Worm (Caenorhabditis elegans): ENCODE results near the gene C17F4.11.
"Not testable (repeated sequence)": the region's sequence is repeated elsewhere in the genome, so short reads cannot be mapped to it uniquely, and the experiment has no call there.

C17F4.11 gene

DNA sequence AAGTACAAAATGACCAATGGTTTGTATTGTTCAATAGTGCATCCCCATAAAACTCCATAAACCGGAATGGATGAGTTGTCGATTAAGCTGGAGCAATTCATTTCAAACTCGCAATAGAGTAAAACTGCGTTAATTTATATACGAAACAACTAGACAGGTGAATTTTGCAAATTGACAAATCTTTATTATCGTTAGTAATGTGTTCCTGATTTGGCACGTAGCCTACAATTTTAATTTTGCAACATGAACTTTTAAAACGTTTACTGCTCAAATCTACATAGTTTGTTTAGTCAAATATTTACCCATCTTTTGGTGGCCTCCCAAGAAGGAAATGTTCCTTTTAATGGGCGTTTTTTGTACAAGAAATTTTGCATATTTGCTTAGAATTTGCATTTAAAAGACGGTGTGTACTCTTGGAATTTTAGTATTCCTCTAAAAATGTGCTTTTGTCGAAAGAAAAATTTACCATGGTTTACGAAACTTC lies at the start of gene C17F4.11, which contains the start of gene srz-67:
Gene C17F4.11 (plus strand): TSS at position 434 of the 484 bp plus-strand sequence.
Gene srz-67 (minus strand): TSS at position 101 of the 484 bp plus-strand sequence.
- TF ChIP-seq B0310.2 (tag; optimal IDR thresholded peaks at IDR 0.05) (no peak), hnd-1 (tag; optimal IDR thresholded peaks at IDR 0.05) (no peak), F13C5.2 (tag; optimal IDR thresholded peaks at IDR 0.05) (no peak), hmbx-1 (tag; optimal IDR thresholded peaks at IDR 0.05) (no peak), hmg-4 (GFP tag; optimal IDR thresholded peaks at IDR 0.05) (no peak), aly-1 (tag; optimal IDR thresholded peaks at IDR 0.05) (no peak), sea-1 (GFP tag; conservative IDR thresholded peaks at IDR 0.05) (no peak), ets-7 (tag; optimal IDR thresholded peaks at IDR 0.05) (no peak), ceh-13 (GFP tag; optimal IDR thresholded peaks at IDR 0.05) (no peak), ceh-36 (tag; optimal IDR thresholded peaks at IDR 0.05) (no peak), scrt-1 (GFP tag; IDR thresholded peaks at IDR 0.05) (no peak), tbx-37 (GFP tag; conservative IDR thresholded peaks at IDR 0.05) (no peak), tbx-11 (GFP tag; IDR thresholded peaks at IDR 0.05) (no peak), ama-1 (optimal IDR thresholded peaks at IDR 0.05) (no peak), tra-4 (tag; optimal IDR thresholded peaks at IDR 0.05) (no peak), pes-1 (GFP tag; IDR thresholded peaks at IDR 0.05) (no peak), flt-1 (GFP tag; IDR thresholded peaks at IDR 0.05) (no peak)

ce11 chrII:3189038-3189437 lies 48.2 kb upstream of the C17F4.11 start, which contains the start of gene Y27F2A.11:
Y27F2A.11 (plus strand) TSS chrII:3189338.
- not testable (repeated sequence) for TF ChIP-seq F13C5.2 (tag; optimal IDR thresholded peaks at IDR 0.05); ceh-36 (tag; optimal IDR thresholded peaks at IDR 0.05); tbx-37 (GFP tag; conservative IDR thresholded peaks at IDR 0.05)

ce11 chrII:3191544-3191943 lies 45.7 kb upstream of the C17F4.11 start, which contains the start of gene Y27F2A.9:
Y27F2A.9 (minus strand) TSS chrII:3191644.
- not testable (repeated sequence) for TF ChIP-seq ets-7 (tag; optimal IDR thresholded peaks at IDR 0.05); tbx-37 (GFP tag; conservative IDR thresholded peaks at IDR 0.05); aly-1 (tag; optimal IDR thresholded peaks at IDR 0.05)

- no peak for TF ChIP-seq ets-7 (tag; optimal IDR thresholded peaks at IDR 0.05)
- TF ChIP-seq hnd-1 (tag; optimal IDR thresholded peaks at IDR 0.05): no peak
- TF ChIP-seq tbx-11 (GFP tag; IDR thresholded peaks at IDR 0.05): no peak
- TF ChIP-seq ama-1 (optimal IDR thresholded peaks at IDR 0.05): no peak
- TF ChIP-seq aly-1 (tag; optimal IDR thresholded peaks at IDR 0.05): no peak
- no peak for TF ChIP-seq hmg-4 (GFP tag; optimal IDR thresholded peaks at IDR 0.05)
- TF ChIP-seq scrt-1 (GFP tag; IDR thresholded peaks at IDR 0.05): no peak
- TF ChIP-seq hmbx-1 (tag; optimal IDR thresholded peaks at IDR 0.05): no peak
- no peak for TF ChIP-seq F13C5.2 (tag; optimal IDR thresholded peaks at IDR 0.05)
- TF ChIP-seq tbx-37 (GFP tag; conservative IDR thresholded peaks at IDR 0.05): no peak
- no peak for TF ChIP-seq B0310.2 (tag; optimal IDR thresholded peaks at IDR 0.05)
- no peak for TF ChIP-seq pes-1 (GFP tag; IDR thresholded peaks at IDR 0.05)
- TF ChIP-seq tra-4 (tag; optimal IDR thresholded peaks at IDR 0.05): no peak
- TF ChIP-seq ceh-13 (GFP tag; optimal IDR thresholded peaks at IDR 0.05): no peak
- TF ChIP-seq flt-1 (GFP tag; IDR thresholded peaks at IDR 0.05): no peak
- TF ChIP-seq sea-1 (GFP tag; conservative IDR thresholded peaks at IDR 0.05): no peak
- TF ChIP-seq ceh-36 (tag; optimal IDR thresholded peaks at IDR 0.05): no peak
Measured at ce11 chrII:3195739-3196138, 41.5 kb upstream of the C17F4.11 start.

DNA sequence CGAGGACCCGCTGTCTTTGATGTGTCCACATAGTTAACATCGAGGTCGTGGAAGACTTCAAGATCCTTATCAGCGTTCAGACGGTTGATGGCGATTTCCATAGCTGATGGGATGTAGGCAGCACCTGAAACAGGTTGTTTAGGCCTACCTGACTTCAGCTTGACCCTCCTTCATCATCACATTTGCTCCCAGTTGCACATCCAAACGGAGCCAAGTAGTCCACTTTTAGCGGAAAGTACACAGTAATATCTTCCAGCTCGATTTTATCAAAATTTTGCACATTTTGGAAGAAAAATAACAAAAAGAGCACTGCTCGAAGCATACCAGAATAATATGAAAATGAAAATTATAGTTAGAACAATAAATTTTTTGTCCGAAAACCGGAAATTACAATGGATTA lies 40.3 kb upstream of the C17F4.11 start, which contains the start of gene gcy-15:
Gene gcy-15 (minus strand): TSS at position 101 of the 400 bp plus-strand sequence.
- no peak for TF ChIP-seq hmbx-1 (tag; optimal IDR thresholded peaks at IDR 0.05)
- TF ChIP-seq pes-1 (GFP tag; IDR thresholded peaks at IDR 0.05): no peak
- TF ChIP-seq ceh-13 (GFP tag; optimal IDR thresholded peaks at IDR 0.05): no peak
- no peak for TF ChIP-seq aly-1 (tag; optimal IDR thresholded peaks at IDR 0.05)
- no peak for TF ChIP-seq hnd-1 (tag; optimal IDR thresholded peaks at IDR 0.05)
- no peak for TF ChIP-seq ets-7 (tag; optimal IDR thresholded peaks at IDR 0.05)
- no peak for TF ChIP-seq ceh-36 (tag; optimal IDR thresholded peaks at IDR 0.05)
- TF ChIP-seq ama-1 (optimal IDR thresholded peaks at IDR 0.05): no peak
- no peak for TF ChIP-seq sea-1 (GFP tag; conservative IDR thresholded peaks at IDR 0.05)
- TF ChIP-seq hmg-4 (GFP tag; optimal IDR thresholded peaks at IDR 0.05): no peak
- TF ChIP-seq tbx-37 (GFP tag; conservative IDR thresholded peaks at IDR 0.05): no peak
- no peak for TF ChIP-seq scrt-1 (GFP tag; IDR thresholded peaks at IDR 0.05)
- no peak for TF ChIP-seq F13C5.2 (tag; optimal IDR thresholded peaks at IDR 0.05)
- no peak for TF ChIP-seq tra-4 (tag; optimal IDR thresholded peaks at IDR 0.05)
- TF ChIP-seq flt-1 (GFP tag; IDR thresholded peaks at IDR 0.05): no peak
- TF ChIP-seq tbx-11 (GFP tag; IDR thresholded peaks at IDR 0.05): no peak

DNA sequence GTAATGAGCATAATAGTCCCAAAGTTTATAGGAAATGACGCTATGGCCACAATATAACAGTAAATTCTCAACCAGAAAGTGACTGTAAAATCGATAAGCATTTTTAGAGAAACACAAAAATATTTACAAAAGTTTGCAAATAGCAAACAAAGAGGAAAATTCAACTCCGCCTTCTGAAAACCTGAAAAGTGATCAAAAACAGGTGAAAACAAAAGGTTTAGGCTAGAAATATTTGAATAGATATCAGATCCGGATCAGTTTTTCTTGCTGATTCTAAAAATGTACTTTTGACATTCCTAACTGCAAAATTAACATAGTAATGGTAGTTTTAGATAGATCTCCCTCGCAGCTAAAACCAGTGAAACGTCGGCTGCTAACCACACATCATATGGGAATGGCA lies 38.3 kb upstream of the C17F4.11 start, which contains the start of gene sri-51:
Gene sri-51 (minus strand): TSS at position 101 of the 400 bp plus-strand sequence.
- no peak for TF ChIP-seq hmbx-1 (tag; optimal IDR thresholded peaks at IDR 0.05)
- no peak for TF ChIP-seq scrt-1 (GFP tag; IDR thresholded peaks at IDR 0.05)
- no peak for TF ChIP-seq tbx-37 (GFP tag; conservative IDR thresholded peaks at IDR 0.05)
- no peak for TF ChIP-seq tbx-11 (GFP tag; IDR thresholded peaks at IDR 0.05)
- TF ChIP-seq B0310.2 (tag; optimal IDR thresholded peaks at IDR 0.05): no peak

ce11 chrII:3201242-3201641 lies 36.0 kb upstream of the C17F4.11 start, which contains the start of gene sri-48:
sri-48 (minus strand) TSS chrII:3201342.
- not testable (repeated sequence) for TF ChIP-seq ceh-13 (GFP tag; optimal IDR thresholded peaks at IDR 0.05); hmbx-1 (tag; optimal IDR thresholded peaks at IDR 0.05); tbx-37 (GFP tag; conservative IDR thresholded peaks at IDR 0.05)

- TF ChIP-seq sea-1 (GFP tag; conservative IDR thresholded peaks at IDR 0.05) (no peak), tra-4 (tag; optimal IDR thresholded peaks at IDR 0.05) (no peak), hnd-1 (tag; optimal IDR thresholded peaks at IDR 0.05) (no peak), F13C5.2 (tag; optimal IDR thresholded peaks at IDR 0.05) (no peak), ceh-36 (tag; optimal IDR thresholded peaks at IDR 0.05) (no peak), aly-1 (tag; optimal IDR thresholded peaks at IDR 0.05) (no peak), hmg-4 (GFP tag; optimal IDR thresholded peaks at IDR 0.05) (no peak), tbx-37 (GFP tag; conservative IDR thresholded peaks at IDR 0.05) (no peak)
Measured at ce11 chrII:3202519-3202918, 34.8 kb upstream of the C17F4.11 start, which contains the start of gene sri-53. sri-53 (minus strand) TSS chrII:3202619.
